Worm (Caenorhabditis elegans) whole organism, early embryonic: ENCODE data around the gene rpoa-1.
"Not testable (repeated sequence)": the region's sequence is repeated elsewhere in the genome, so short reads cannot be mapped to it uniquely, and the experiment has no call there.

ENCODE experiments used
- aly-1 ChIP-seq: sonication (generic microtip); optimal IDR thresholded peaks from 2 replicates; lab custom pipeline; 2016; ENCODE audit warnings: missing genetic modification characterization, missing compliant biosample characterization
- ama-1 ChIP-seq: fragments of 150-350 bp; optimal IDR thresholded peaks from 2 replicates; lab custom pipeline; 2014
- ceh-13 ChIP-seq: fragments of 200-800 bp; sonication (Bioruptor generic); optimal IDR thresholded peaks from 2 replicates; lab custom pipeline; 2018; ENCODE audit warnings: mild to moderate bottlenecking, missing genetic modification characterization, missing compliant biosample characterization
- ets-7 ChIP-seq: sonication (generic microtip); optimal IDR thresholded peaks from 2 replicates; lab custom pipeline; 2016; ENCODE audit warnings: missing genotype, missing genetic modification characterization, missing compliant biosample characterization
- flt-1 ChIP-seq: fragments of 200-800 bp; sonication (Bioruptor generic); IDR thresholded peaks from 2 replicates; pipeline ENCODE4 v1.3.6; 2022; ENCODE audit warnings: missing genetic modification characterization, missing compliant biosample characterization
- hmg-4 ChIP-seq: fragments of 200-800 bp; sonication (Bioruptor generic); optimal IDR thresholded peaks from 2 replicates; lab custom pipeline; 2018; ENCODE audit warnings: mild to moderate bottlenecking, missing genetic modification characterization, missing compliant biosample characterization
- scrt-1 ChIP-seq: fragments of 200-800 bp; sonication (Bioruptor generic); IDR thresholded peaks from 2 replicates; pipeline ENCODE4 v1.3.6; 2022; ENCODE audit warnings: missing genetic modification characterization, missing compliant biosample characterization

DNA sequence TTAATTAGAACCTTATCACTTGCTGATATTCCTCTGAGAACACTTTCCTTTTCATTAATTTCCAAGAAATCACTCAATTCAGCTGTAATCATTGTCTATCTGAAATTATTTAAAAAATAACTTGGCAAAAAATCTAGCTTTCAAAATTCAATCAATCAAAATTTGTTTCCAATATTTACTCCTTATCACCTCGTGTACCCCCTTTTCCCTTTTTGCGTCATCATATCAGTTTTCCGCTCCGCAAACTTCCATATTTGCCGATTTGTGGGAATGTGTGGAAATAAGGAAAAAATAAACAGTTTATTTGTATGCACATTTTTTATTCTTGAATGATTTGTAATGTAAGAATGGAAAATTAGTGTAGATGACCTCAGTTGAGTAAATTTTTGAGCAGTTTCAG, 32.6 kb downstream of the rpoa-1 start, which contains the start of gene C31C9.6:
- not testable (repeated sequence) for TF ChIP-seq ama-1 (lab: Kevin White, UChicago); flt-1 (GFP tag; lab: Robert Waterston, UW); ceh-13; aly-1 (tag; lab: Kevin White, UChicago); scrt-1 (GFP tag; lab: Robert Waterston, UW); ets-7 (tag; lab: Kevin White, UChicago); hmg-4 (GFP tag; lab: Kevin White, UChicago)
